Worm (Caenorhabditis elegans) whole organism, mixed stage, embryonic: ENCODE data around the gene D2021.4.

Experiments used
- bed-3 ChIP-seq: fragments of 200-800 bp; sonication (Bioruptor generic); optimal IDR thresholded peaks from 3 replicates; lab custom pipeline; 2018; ENCODE audit warnings: mild to moderate bottlenecking, missing genetic modification characterization, moderate library complexity, missing compliant biosample characterization
- blmp-1 ChIP-seq: fragments of 150-350 bp; optimal IDR thresholded peaks from 2 replicates; lab custom pipeline; 2014; ENCODE audit warnings: missing biosample characterization, missing genetic modification characterization
- ces-1 ChIP-seq: fragments of 150-350 bp; optimal IDR thresholded peaks from 2 replicates; lab custom pipeline; 2014; ENCODE audit warnings: missing biosample characterization, missing genetic modification reagents, missing genetic modification characterization
- hlh-1 ChIP-seq: fragments of 150-350 bp; optimal IDR thresholded peaks from 2 replicates; lab custom pipeline; 2014; ENCODE audit warnings: missing biosample characterization, missing genetic modification reagents, missing genetic modification characterization
- lin-13 ChIP-seq: fragments of 150-350 bp; optimal IDR thresholded peaks from 2 replicates; lab custom pipeline; 2014; ENCODE audit warnings: missing biosample characterization, missing genetic modification characterization
- lsy-2 ChIP-seq: fragments of 150-350 bp; optimal IDR thresholded peaks from 2 replicates; lab custom pipeline; 2014; ENCODE audit warnings: missing biosample characterization, missing genetic modification characterization
- nhr-2 ChIP-seq: fragments of 150-350 bp; optimal IDR thresholded peaks from 2 replicates; lab custom pipeline; 2014; ENCODE audit warnings: missing biosample characterization, missing genetic modification characterization
- nhr-237 ChIP-seq: fragments of 150-350 bp; optimal IDR thresholded peaks from 2 replicates; lab custom pipeline; 2014; ENCODE audit warnings: missing biosample characterization, missing genetic modification characterization
- nhr-76 ChIP-seq: sonication (generic microtip); optimal IDR thresholded peaks from 2 replicates; lab custom pipeline; 2017; ENCODE audit warnings: missing biosample characterization, missing genetic modification characterization
- pha-4 ChIP-seq: fragments of 150-350 bp; optimal IDR thresholded peaks from 2 replicates; lab custom pipeline; 2018; ENCODE audit warnings: missing biosample characterization, missing genetic modification reagents, missing genetic modification characterization
- sem-2 ChIP-seq: fragments of 200-800 bp; sonication (Bioruptor generic); optimal IDR thresholded peaks from 2 replicates; lab custom pipeline; 2018; ENCODE audit warnings: mild to moderate bottlenecking, missing genetic modification characterization, missing compliant biosample characterization
- sptf-1 ChIP-seq: sonication (generic microtip); optimal IDR thresholded peaks from 2 replicates; lab custom pipeline; 2017; ENCODE audit warnings: mild to moderate bottlenecking, missing genetic modification characterization, moderate library complexity, missing compliant biosample characterization
- unc-62 ChIP-seq: fragments of 150-350 bp; optimal IDR thresholded peaks from 2 replicates; lab custom pipeline; 2014; ENCODE audit warnings: missing biosample characterization, missing genetic modification reagents, missing genetic modification characterization
- ztf-11 ChIP-seq: fragments of 150-350 bp; optimal IDR thresholded peaks from 2 replicates; lab custom pipeline; 2014; ENCODE audit warnings: missing biosample characterization, missing genetic modification characterization

DNA sequence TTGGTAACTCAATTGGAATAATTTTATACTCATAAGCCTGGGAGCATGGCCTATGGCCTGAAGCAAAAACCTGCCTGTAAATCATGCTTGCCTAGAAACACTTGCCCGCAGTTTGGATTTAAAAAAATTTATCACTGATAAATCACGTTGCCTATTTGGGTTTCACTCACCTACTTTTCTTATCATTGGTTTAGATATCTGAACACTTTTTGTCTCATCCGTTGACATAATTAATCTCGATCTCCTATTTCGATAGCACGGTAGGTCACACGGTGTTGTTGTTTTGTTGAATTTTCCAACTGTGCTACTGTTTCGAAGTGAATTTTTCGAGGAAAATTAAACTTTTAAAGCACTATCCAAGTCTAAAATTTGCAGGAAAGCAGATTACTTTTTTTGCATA, 41.8 kb downstream of the D2021.4 start:
- TF ChIP-seq lin-13 (tag; lab: Kevin White, UChicago) (no peak), sptf-1 (tag; lab: Kevin White, UChicago) (no peak), ces-1 (GFP tag; lab: Kevin White, UChicago) (no peak), sem-2 (GFP tag; lab: Kevin White, UChicago) (no peak), blmp-1 (no peak), pha-4 (tag; lab: Kevin White, UChicago) (no peak), lsy-2 (no peak), ztf-11 (tag; lab: Kevin White, UChicago) (no peak), hlh-1 (tag; lab: Kevin White, UChicago) (no peak), unc-62 (GFP tag; lab: Kevin White, UChicago) (no peak), nhr-2 (no peak), bed-3 (GFP tag; lab: Kevin White, UChicago) (no peak), nhr-237 (tag; lab: Kevin White, UChicago) (no peak), nhr-76 (tag; lab: Kevin White, UChicago) (no peak)
